Fruit fly (Drosophila melanogaster): ENCODE measurements around the gene cpx.

The cpx gene

DNA sequence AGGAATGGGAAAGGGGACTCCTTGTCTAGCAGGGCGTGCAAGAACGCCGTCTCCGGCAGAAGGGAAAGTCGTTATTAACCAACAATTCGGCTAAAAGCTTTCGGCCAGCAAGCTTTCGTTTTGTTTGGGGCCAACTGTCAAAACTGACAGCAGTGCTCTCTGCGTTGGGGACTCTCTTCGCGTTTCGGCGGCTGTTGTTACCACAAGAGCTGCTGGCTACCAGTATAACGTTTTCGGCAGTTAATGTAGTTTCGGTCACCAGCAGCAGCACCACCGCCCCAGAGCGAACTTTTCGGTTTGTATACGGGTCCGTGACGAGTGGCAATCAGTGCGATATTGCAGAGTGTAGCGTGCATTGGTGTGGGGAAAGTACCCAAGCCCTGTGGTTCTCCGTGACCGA, at the start of gene cpx:
Gene cpx (plus strand): TSS at position 160 of the 400 bp plus-strand sequence.
- no peak for TF ChIP-seq CG17801 (GFP tag; optimal IDR thresholded peaks at IDR 0.05; ENCODE audit: partially characterized antibody)

DNA sequence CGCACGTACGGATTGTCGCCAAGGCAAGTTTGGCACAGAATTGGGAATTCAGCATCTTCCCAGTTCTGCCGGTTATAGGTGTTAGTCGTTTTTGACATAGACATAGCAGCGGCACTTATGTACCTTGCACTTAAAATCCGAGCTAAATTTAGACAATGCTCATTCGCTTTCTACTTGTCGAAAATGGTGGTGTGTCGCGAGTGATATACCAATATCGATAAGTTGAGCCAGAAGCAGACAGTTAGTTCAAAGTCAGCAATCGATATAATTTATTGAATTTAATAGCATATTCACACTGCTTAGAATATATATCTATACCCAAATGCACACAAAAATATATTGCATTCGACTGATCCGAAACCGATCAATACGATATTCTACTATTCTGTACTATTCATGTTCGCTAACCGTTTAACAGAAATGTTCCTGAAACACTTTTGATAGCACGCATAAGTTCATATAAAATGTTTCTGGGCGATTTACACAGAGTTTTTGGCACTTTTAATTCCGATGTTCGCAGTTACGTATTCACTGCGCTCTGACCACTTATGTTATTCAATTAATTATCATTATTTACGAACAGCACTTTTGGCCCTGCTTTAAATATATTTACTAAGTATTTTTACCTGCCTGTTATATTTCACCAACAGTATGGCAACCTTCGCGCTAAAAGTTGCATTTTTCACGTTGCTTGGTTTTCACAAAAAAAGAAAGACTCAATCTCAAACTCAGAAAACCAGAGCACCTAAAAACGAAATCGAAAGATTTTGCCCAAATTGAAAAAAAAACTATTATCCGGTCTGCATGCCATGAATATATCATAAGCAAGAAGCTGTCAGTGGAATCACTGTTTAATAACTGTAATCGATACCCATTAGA, 47.6 kb upstream of the cpx start, which contains the start of gene CG14641:
Gene CG14641 (minus strand): TSS at position 204 of the 879 bp plus-strand sequence.
- TF ChIP-seq CG17801 (GFP tag; optimal IDR thresholded peaks at IDR 0.05; ENCODE audit: partially characterized antibody) = no peak

DNA sequence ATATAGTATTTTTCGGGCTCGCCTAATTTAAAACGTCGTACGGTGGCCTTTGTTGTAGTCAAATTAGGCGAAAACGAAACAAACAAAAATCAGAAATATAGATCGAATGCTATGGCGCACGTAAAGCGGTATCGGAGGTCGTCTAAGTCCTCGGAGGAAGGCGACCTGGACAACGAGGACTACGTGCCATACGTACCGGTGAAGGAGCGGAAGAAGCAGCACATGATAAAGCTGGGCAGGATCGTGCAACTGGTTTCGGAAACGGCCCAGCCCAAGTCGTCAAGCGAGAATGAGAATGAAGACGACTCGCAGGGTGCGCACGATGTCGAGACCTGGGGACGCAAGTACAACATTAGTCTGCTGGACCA, 47.0 kb upstream of the cpx start, which contains the start of gene abs:
Gene abs (plus strand): TSS at position 30 of the 368 bp plus-strand sequence.
- TF ChIP-seq CG17801 (GFP tag; optimal IDR thresholded peaks at IDR 0.05; ENCODE audit: partially characterized antibody) = no peak

DNA sequence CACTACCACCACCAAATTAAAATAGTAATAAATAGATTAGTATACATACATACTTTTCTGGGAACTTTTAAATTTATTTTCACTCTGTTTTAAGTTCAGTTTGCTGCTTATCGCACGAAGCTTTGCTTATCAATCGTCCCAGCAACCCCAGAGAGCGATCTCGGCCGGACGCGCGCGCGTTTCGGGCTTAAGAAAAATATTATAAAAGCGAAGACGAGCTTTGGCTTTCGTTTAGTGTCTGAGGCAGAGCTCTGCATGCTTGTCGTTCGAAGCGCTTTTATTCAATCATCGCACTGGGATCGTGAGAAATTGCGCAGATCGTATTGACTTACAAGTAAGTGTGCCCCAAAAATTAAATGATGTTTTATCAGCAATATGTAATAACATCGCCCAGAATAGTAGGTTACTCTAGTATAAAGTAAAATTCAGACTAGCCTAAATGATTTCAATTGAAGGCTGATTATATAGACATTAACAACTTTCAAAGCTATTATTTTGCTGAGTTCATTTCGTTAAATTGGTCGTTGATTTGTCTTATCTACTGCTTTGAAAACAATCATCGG, 44.9 kb upstream of the cpx start, which contains the start of gene Gel:
Gene Gel (plus strand): TSS at position 227 of the 563 bp plus-strand sequence.
- no peak for TF ChIP-seq CG17801 (GFP tag; optimal IDR thresholded peaks at IDR 0.05; ENCODE audit: partially characterized antibody)

DNA sequence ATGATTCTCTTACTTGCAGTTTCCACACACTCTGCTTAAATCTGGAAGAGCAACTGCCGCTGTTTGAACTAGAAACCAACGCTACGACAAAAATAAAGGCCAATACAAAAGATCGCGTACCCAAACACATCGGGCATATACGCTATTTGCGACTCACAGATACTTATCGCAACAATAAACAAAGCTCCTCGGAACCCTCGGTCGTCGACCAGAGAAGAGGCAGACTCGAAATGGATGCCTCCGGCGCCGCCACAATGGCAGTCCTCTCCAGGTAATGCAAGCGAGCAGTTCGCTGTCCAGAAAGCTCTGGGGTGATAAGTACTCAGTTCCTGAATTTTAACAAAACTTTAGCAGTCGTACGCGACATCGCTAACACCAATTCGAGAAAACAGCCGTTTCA, 43.5 kb upstream of the cpx start:
- no peak for TF ChIP-seq CG17801 (GFP tag; optimal IDR thresholded peaks at IDR 0.05; ENCODE audit: partially characterized antibody)

DNA sequence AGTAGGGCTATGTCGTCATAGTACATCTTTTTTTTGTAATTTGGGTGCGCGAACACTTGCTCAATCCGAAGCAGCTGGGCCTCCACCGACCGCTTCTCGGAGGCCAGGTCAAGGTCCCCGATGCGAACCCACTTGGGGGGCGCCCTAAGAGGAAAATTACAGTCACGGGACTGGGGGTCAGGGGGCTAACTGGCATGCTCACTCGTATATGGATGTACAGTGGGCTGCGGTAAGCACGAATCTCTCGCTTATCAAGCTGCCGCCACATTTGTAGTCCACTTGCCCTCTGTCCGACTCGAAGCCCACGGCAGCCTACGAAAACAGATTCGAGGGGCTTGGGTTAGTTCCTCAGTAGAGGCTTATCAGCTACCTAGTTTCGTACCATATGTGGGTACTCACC, 38.2 kb upstream of the cpx start:
- no peak for TF ChIP-seq CG17801 (GFP tag; optimal IDR thresholded peaks at IDR 0.05; ENCODE audit: partially characterized antibody)

DNA sequence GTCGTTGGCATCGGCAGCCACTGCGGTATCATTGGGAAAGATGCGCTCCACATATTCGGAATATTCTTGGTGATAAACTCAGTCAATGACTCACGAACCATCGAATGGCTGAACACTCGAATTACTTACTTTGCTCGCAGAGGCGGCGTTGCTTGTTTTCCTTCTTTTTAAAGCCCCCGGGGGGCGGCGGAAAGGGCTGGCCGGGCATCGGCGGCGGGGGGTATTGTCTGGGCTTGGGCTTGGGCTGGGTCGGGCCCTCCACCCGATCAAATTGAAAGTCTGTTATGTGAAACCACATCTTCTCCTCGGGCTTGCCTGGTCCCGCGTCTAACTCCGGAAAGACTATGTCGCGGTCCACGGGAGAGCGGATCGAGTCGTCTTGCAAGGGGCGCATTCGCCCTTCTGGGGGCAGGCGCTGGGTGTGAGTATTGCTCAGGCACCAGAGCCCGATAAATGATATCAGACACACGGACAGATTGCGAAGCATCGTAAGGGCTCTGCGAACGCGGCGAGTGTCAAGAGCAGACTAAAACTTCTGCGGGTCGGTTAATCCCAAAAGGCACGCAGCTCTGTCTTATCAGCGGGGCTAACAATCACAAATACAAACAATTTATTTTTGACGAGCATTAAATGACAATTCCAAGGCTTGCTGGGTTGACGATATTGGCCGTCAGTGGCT, 37.7 kb upstream of the cpx start, which contains the start of gene CG14642:
Gene CG14642 (minus strand): TSS at position 509 of the 679 bp plus-strand sequence.
- no peak for TF ChIP-seq CG17801 (GFP tag; optimal IDR thresholded peaks at IDR 0.05; ENCODE audit: partially characterized antibody)

DNA sequence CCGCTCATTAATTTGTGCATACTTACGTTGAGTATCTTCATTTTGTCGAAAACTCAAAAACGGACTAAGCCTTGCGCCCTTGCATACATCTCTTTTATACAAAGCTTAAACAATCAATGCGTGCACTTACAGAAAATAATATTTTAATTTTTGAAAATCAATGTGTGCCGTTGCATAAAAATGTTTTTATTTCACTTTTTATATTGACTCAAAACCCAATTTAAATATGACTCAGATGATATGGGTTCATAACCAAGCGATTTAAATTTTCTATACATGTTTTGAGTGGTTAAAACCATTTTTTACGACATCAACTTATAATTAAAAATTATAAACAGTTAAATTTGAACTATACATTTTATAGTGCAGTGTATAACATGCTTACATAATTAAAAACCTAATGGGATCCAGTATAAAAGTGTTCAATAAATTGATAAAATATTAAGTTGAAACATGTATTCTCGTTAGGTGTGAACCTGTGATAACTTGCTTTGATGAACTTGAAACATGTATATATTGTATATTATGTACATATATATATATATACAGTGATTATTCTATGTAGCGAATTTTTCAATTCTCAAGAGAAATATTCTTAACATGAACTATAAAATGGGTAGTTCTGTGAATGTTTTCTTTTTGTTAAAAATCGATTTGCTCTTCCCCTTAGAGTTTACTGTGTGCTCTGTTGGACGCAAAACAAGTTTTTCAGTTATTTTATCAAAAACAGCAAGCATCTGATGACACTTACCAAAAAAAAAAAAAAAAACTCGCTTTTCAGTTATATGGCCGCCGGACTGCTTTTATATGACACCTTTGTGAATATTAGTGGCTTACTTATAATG, 36.7 kb upstream of the cpx start, which contains the start of gene CG34305:
Gene CG34305 (minus strand): TSS at position 51 of the 845 bp plus-strand sequence.
- no peak for TF ChIP-seq CG17801 (GFP tag; optimal IDR thresholded peaks at IDR 0.05; ENCODE audit: partially characterized antibody)

DNA sequence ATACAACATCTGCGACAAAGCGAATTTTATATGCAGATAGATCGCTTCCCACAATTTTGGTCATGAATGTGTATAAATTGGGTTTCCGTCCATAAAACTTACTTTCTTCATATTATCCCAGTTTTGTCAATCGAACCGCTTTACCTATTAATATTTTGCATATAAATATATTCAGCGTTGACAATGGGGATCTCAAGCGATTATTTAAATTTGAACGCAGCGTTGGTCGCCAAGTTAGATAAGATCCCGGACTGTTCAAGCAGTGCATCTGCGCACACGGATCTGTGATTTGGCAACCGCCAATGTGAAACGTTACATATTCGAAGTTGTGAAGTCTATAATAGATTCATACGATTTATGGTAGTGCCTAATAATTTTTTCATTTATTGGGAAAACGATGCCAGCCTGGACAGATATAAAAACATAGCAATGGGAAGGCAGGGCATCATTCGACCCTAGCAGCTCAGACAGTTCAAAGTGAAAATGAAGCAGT, 33.4 kb upstream of the cpx start, which contains the start of gene TwdlF:
Gene TwdlF (plus strand): TSS at position 443 of the 493 bp plus-strand sequence.
- no peak for TF ChIP-seq CG17801 (GFP tag; optimal IDR thresholded peaks at IDR 0.05; ENCODE audit: partially characterized antibody)

DNA sequence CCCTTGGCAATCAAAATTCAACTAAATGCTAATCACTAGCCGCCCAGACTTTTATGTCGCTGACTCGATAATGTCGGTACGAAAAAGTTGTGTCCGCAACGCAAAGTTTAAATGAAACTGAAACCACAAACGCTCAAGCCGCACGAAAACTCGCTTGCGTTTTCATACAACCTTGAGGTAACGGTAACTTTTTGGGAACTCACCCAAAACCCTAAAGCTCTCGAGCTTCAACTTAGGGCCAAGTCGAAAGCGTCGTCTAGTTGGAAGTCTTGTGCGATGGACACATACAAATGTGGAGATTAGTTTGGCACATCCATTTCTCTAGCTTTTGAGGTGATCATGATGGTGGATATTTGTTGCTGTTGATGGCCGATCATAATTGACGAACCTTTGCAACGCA, 30.1 kb upstream of the cpx start:
- TF ChIP-seq CG17801 (GFP tag; optimal IDR thresholded peaks at IDR 0.05; ENCODE audit: partially characterized antibody) = no peak

DNA sequence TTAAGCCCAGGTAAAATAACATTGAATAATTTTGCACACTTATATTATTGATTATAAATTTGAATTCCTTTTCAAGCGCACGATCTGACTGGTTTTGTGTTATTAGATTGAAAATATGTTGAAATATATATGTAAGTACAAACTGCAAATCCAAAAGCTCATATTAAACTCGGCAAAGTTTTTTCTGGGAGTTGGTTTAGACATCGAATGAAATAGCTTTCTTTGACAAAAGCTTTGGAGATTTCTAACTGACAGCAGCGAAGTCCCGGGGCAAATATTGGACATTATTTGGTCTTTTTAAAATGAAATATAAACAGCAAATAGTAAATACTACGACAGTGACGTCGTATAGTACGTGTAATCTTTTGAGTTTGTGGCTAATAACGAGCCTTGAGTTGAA, 28.8 kb upstream of the cpx start, which contains the start of gene TwdlG:
Gene TwdlG (minus strand): TSS at position 101 of the 400 bp plus-strand sequence.
- no peak for TF ChIP-seq CG17801 (GFP tag; optimal IDR thresholded peaks at IDR 0.05; ENCODE audit: partially characterized antibody)

DNA sequence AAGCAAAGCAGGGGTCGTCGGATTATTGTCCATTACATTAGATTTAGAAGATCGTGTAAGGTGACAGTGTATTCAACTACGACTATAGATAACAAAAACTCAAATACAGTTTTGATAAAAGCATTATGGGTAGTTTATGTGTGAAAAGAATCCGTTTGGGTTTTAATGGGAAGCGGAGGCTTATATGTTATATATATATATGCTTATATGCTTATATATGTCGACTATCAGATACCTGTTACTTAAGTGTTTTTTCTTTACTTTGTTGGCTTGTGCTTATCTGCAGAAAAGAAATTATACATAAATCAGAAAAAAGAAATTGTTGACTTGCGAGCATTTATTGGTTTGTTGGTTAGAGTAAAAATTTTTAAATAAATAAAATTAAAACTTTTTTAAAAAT, 27.1 kb upstream of the cpx start, which contains the start of gene CG14644:
Gene CG14644 (minus strand): TSS at position 101 of the 400 bp plus-strand sequence.
- no peak for TF ChIP-seq CG17801 (GFP tag; optimal IDR thresholded peaks at IDR 0.05; ENCODE audit: partially characterized antibody)

DNA sequence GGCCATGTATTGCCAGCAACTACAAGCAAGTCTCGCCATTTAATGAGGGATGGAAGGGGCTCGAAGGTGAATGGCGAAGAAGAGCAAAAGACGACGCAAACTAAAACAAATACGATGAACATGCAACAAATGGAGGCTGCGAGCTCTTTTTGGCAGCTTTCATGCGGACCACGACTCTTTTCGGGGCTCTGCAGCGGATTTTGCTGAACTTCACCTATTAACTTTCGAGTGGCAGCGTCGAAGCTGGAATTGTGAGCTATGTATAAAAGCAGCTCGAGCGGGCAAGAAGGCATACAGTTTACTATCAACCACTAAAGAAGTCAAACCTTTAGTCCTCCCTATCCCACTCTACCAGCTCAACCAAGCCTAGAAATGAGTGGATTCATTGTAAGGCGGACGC, 25.6 kb upstream of the cpx start, which contains the start of gene TwdlV:
Gene TwdlV (plus strand): TSS at position 301 of the 400 bp plus-strand sequence.
- TF ChIP-seq CG17801 (GFP tag; optimal IDR thresholded peaks at IDR 0.05; ENCODE audit: partially characterized antibody) = no peak

DNA sequence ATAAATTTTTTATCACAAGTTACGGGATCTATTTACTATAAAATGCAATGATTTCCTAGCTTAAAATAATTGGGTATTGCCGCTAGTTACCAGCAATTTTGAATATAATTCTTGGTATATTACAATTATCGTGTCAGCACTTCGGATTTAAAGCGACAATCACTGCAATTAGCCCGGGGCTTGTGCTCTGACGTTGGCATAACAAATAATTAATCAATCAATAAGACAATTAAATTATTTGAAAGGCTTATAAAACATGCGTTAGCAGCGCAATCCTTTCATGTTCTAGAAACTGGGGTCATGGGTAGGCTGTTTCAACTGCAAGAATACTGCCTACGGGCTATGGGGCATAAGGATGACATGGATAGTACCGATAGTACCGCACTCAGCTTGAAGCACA, 23.3 kb upstream of the cpx start, which contains the start of gene Or82a:
Gene Or82a (plus strand): TSS at position 301 of the 400 bp plus-strand sequence.
- no peak for TF ChIP-seq CG17801 (GFP tag; optimal IDR thresholded peaks at IDR 0.05; ENCODE audit: partially characterized antibody)
